Fruit fly (Drosophila melanogaster): Measurements from ENCODE around the gene CG18094.

DNA sequence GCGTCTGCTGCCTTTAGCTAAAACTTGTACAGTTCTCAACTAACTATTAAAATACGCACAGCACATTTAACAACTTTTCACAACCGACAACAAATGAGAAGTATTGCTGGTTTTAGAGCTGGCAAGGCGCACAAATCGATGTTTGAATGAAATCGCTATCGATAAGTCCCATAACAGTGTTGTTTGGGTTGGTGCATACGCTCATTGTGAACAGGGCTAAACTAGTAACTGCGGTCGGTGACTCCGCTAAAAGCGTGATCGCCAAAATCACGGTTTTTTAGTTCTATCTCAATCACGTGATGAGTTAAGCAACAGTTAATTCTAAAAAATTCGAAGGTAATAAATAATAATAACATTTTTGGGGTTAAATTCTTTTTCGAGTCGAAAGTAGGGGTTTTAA lies 36.7 kb upstream of the CG18094 start, which contains the start of gene Top2:
- peak; percentile 90 for TF ChIP-seq CG10267 (tag; optimal IDR thresholded peaks at IDR 0.05)
- TF ChIP-seq CG4707 (GFP tag; optimal IDR thresholded peaks at IDR 0.05) = no peak
